Fruit fly (Drosophila melanogaster): Measurements from ENCODE around the gene CG12725.

Gene CG12725

DNA sequence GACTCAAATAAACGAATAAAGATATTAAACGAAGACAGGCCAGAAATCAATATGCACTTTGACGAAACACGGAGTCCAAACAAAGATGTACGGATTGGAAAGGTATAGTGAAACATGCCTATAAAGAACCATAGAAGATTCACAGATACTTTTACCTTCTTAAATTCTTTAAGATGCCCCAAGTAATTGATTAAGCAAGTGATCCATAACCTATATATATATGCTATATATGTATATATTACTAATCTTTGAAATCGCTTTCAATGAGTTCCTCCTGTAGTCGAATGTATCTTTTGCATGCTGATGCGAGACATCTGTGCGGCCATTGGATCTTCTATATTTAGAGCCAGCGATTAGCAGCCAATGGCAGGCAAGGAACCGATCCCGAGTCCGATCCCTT lies 34.5 kb downstream of the CG12725 start, which contains the start of gene dmrt11E:
dmrt11E (plus strand) TSS at position 43 of the 400 bp plus-strand sequence.
- no peak for TF ChIP-seq CG15514 (GFP tag; optimal IDR thresholded peaks at IDR 0.05)
- TF ChIP-seq HHEX (GFP tag; optimal IDR thresholded peaks at IDR 0.05): peak; percentile 13
- TF ChIP-seq slp2 (GFP tag; optimal IDR thresholded peaks at IDR 0.05): no peak
- TF ChIP-seq hkb (optimal IDR thresholded peaks at IDR 0.05): no peak
- TF ChIP-seq hkb (GFP tag; IDR thresholded peaks at IDR 0.05): peak; percentile 54; the same call in 1 of the 2 replicates
- no peak for TF ChIP-seq CG12236 (GFP tag; optimal IDR thresholded peaks at IDR 0.05)
- TF ChIP-seq CG6175 (GFP tag; IDR thresholded peaks at IDR 0.05): no peak
- no peak for TF ChIP-seq CG6854 (GFP tag; optimal IDR thresholded peaks at IDR 0.05)
- TF ChIP-seq CG13296 (GFP tag; optimal IDR thresholded peaks at IDR 0.05): no peak
- TF ChIP-seq CG3838 (GFP tag; optimal IDR thresholded peaks at IDR 0.05): no peak
- no peak for TF ChIP-seq MESR4 (GFP tag; optimal IDR thresholded peaks at IDR 0.05)
- TF ChIP-seq CG13624 (GFP tag; optimal IDR thresholded peaks at IDR 0.05): no peak
- no peak for TF ChIP-seq CG3065 (GFP tag; optimal IDR thresholded peaks at IDR 0.05)
- no peak for TF ChIP-seq mirr (GFP tag; optimal IDR thresholded peaks at IDR 0.05)
- peak; percentile 82 for TF ChIP-seq gem (tag; optimal IDR thresholded peaks at IDR 0.05)
- TF ChIP-seq CG13424 (tag; optimal IDR thresholded peaks at IDR 0.05): peak; percentile 75
- peak; percentile 60 for TF ChIP-seq Oli (tag; optimal IDR thresholded peaks at IDR 0.05)
- TF ChIP-seq tgo (GFP tag; IDR thresholded peaks at IDR 0.05): peak; percentile 63
- peak; percentile 74 for TF ChIP-seq CG17361 (GFP tag; IDR thresholded peaks at IDR 0.05)
- no peak for TF ChIP-seq CG5953 (GFP tag; IDR thresholded peaks at IDR 0.05)
- peak; percentile 76 for TF ChIP-seq CG33557 (GFP tag; optimal IDR thresholded peaks at IDR 0.05)
- peak; percentile 89 for TF ChIP-seq CG15696 (tag; optimal IDR thresholded peaks at IDR 0.05)
- TF ChIP-seq rib (GFP tag; IDR thresholded peaks at IDR 0.05): no peak
- peak; percentile 50; the same call in 1 of the 2 replicates for TF ChIP-seq ttk (GFP tag; IDR thresholded peaks at IDR 0.05)
- TF ChIP-seq Hsf (GFP tag; optimal IDR thresholded peaks at IDR 0.05): no peak
- peak; percentile 3 for TF ChIP-seq Elba2 (GFP tag; optimal IDR thresholded peaks at IDR 0.05)
- peak; percentile 22 for TF ChIP-seq Usf (GFP tag; optimal IDR thresholded peaks at IDR 0.05)
- TF ChIP-seq Pdp1 (GFP tag; optimal IDR thresholded peaks at IDR 0.05): no peak
- no peak for TF ChIP-seq ftz-f1 (GFP tag; optimal IDR thresholded peaks at IDR 0.05)
- TF ChIP-seq CG2889 (GFP tag; IDR thresholded peaks at IDR 0.05): no peak
- no peak for TF ChIP-seq al (GFP tag; IDR thresholded peaks at IDR 0.05)
- TF ChIP-seq Gug (GFP tag; IDR thresholded peaks at IDR 0.05): no peak; the same call in 3 of the 4 replicates
- peak; percentile 54 for TF ChIP-seq CG1024 (GFP tag; IDR thresholded peaks at IDR 0.05)
- no peak for TF ChIP-seq jumu (GFP tag; optimal IDR thresholded peaks at IDR 0.05)
- TF ChIP-seq CG4617 (GFP tag; optimal IDR thresholded peaks at IDR 0.05; ENCODE audit: borderline replicate concordance): no peak
- no peak for TF ChIP-seq CG11456 (GFP tag; IDR thresholded peaks at IDR 0.05)
- no peak for TF ChIP-seq jigr1 (GFP tag; IDR thresholded peaks at IDR 0.05)
- TF ChIP-seq ac (GFP tag; optimal IDR thresholded peaks at IDR 0.05): peak; percentile 54
- TF ChIP-seq CG32532 (GFP tag; IDR thresholded peaks at IDR 0.05): no peak
- peak; percentile 65 for TF ChIP-seq trem (tag; optimal IDR thresholded peaks at IDR 0.05)
- no peak for TF ChIP-seq Rfx (GFP tag; IDR thresholded peaks at IDR 0.05)
- TF ChIP-seq stc (GFP tag; IDR thresholded peaks at IDR 0.05): peak; percentile 29; the same call in 1 of the 2 replicates
- TF ChIP-seq CG15479 (GFP tag; optimal IDR thresholded peaks at IDR 0.05): no peak
- peak; percentile 60 for TF ChIP-seq CG14667 (GFP tag; IDR thresholded peaks at IDR 0.05)
- no peak for TF ChIP-seq Doc3 (GFP tag; IDR thresholded peaks at IDR 0.05; ENCODE audit: partially characterized antibody)
- TF ChIP-seq Kr (GFP tag; optimal IDR thresholded peaks at IDR 0.05): no peak
- no peak for TF ChIP-seq crol (GFP tag; IDR thresholded peaks at IDR 0.05)
- TF ChIP-seq emc (GFP tag; optimal IDR thresholded peaks at IDR 0.05): no peak
- TF ChIP-seq CG14050 (GFP tag; IDR thresholded peaks at IDR 0.05): peak; percentile 48; the same call in 1 of the 3 replicates
- TF ChIP-seq CG10209 (GFP tag; optimal IDR thresholded peaks at IDR 0.05): peak; percentile 63
- TF ChIP-seq pum (GFP tag; optimal IDR thresholded peaks at IDR 0.05): no peak
- TF ChIP-seq org-1 (GFP tag; optimal IDR thresholded peaks at IDR 0.05): no peak
